Worm (Caenorhabditis elegans): ENCODE results near the gene Y53F4B.20.
A peak's percentile ranks its signal among the peaks of the same experiment; 100 is the strongest.

ce11 chrII:15119537-15120360 lies 35.5 kb downstream of the Y53F4B.20 start, which contains the start of gene arp-1:
- no peak for TF ChIP-seq flt-1 (GFP tag; IDR thresholded peaks at IDR 0.05)
- no peak for TF ChIP-seq klf-2 (GFP tag; conservative IDR thresholded peaks at IDR 0.05)
- no peak for TF ChIP-seq med-1 (GFP tag; optimal IDR thresholded peaks at IDR 0.05; ENCODE audit: insufficient read depth)
- TF ChIP-seq T22C8.4 (GFP tag; IDR thresholded peaks at IDR 0.05) = peak; percentile 33; the same call in 1 of the 2 replicates
- TF ChIP-seq ztf-29 (GFP tag; IDR thresholded peaks at IDR 0.05) = no peak
- no peak for TF ChIP-seq ref-1 (GFP tag; conservative IDR thresholded peaks at IDR 0.05)
- TF ChIP-seq cog-1 (tag; optimal IDR thresholded peaks at IDR 0.05) = peak; percentile 1
- TF ChIP-seq ztf-23 (GFP tag; IDR thresholded peaks at IDR 0.05) = no peak
- TF ChIP-seq tab-1 (GFP tag; IDR thresholded peaks at IDR 0.05) = no peak

Data from whole organism, midembryonic.